Worm (Caenorhabditis elegans): Measurements from ENCODE around the gene Y82E9BL.19.

- TF ChIP-seq flt-1 (GFP tag; IDR thresholded peaks at IDR 0.05) (no peak), F13C5.2 (tag; optimal IDR thresholded peaks at IDR 0.05) (no peak)
Observed at ce11 chrIII:1311367-1311766, 20.4 kb upstream of the Y82E9BL.19 start.
